Worm (Caenorhabditis elegans): ENCODE data around the gene clec-151.

DNA sequence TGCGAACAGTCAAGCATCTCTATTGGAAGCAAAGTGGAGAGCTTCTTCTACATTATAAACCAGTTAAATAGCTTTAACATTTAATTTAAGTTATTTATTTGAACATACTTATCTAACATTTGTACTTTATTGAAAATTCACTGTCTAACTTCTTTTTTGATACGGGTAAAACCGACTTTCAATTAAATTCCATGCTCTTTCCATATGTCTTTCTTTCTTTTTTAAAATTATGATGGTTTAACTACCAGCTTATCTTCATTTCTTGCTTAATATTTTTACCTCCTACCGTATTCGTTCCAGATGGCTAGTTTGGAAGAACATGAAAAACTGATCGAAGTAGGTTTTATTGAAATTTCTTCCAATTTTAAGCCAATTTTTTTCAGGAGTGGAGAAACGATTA is 46.8 kb upstream of the clec-151 start, which contains the start of gene F35G12.12:
- TF ChIP-seq ets-7 (tag; optimal IDR thresholded peaks at IDR 0.05) (no peak), aly-1 (tag; optimal IDR thresholded peaks at IDR 0.05) (no peak), ama-1 (optimal IDR thresholded peaks at IDR 0.05) (no peak), hnd-1 (tag; optimal IDR thresholded peaks at IDR 0.05) (no peak), hmbx-1 (tag; optimal IDR thresholded peaks at IDR 0.05) (no peak), tbx-11 (GFP tag; IDR thresholded peaks at IDR 0.05) (no peak), scrt-1 (GFP tag; IDR thresholded peaks at IDR 0.05) (no peak), ceh-13 (GFP tag; optimal IDR thresholded peaks at IDR 0.05) (no peak), tbx-37 (GFP tag; conservative IDR thresholded peaks at IDR 0.05) (no peak)

Measured in whole organism, early embryonic.